Fruit fly (Drosophila melanogaster) whole organism: ENCODE data around the gene CG14327.

Source experiments
- CG8478 ChIP-seq: fragments of >200 bp; optimal IDR thresholded peaks from 2 replicates; lab custom pipeline; 2018; ENCODE audit warnings: inconsistent platforms
- Dll ChIP-seq: fragments of >200 bp; optimal IDR thresholded peaks from 2 replicates; lab custom pipeline; 2017
- EcR ChIP-seq, 2 experiments: fragments of >200 bp; optimal IDR thresholded peaks; 2 replicates each; lab custom pipeline; 2017; ENCODE audit warnings: missing biosample characterization in 2 of 2, missing genetic modification characterization in 2 of 2, missing genetic modification reagents in 2 of 2
- pan ChIP-seq: fragments of >200 bp; optimal IDR thresholded peaks from 2 replicates; lab custom pipeline; 2017
- psq ChIP-seq: fragments of >200 bp; optimal IDR thresholded peaks from 2 replicates; lab custom pipeline; 2017
- usp ChIP-seq: fragments of >200 bp; optimal IDR thresholded peaks from 2 replicates; lab custom pipeline; 2017; ENCODE audit warnings: missing biosample characterization, missing genetic modification characterization, mixed read lengths

DNA sequence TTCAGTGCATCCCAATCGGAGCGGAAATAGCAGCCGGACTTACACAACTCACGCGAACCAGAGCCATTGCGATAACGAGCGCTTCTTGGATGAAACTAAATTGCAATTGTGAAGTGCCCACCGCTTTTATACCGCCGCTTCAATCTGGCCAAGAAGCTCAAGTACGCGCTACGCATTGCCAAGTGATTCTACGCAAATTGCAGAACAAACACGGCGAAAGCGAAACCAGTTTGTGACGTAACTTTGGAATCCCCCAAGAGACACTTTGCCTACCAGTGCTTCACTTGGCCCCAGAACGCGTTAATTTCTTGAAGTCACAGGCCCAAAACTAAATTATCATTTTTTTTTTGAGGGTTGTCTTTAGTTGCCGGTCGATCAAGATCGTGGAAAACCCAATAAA is 2.1 kb upstream of the CG14327 start, which contains the start of gene Edg91:
- TF ChIP-seq CG8478 (lab: Kevin White, UChicago) (no peak), pan (lab: Kevin White, UChicago) (no peak), psq (no peak), Dll (no peak), usp (GFP tag; lab: Kevin White, UChicago) (no peak), EcR (GFP tag; optimal IDR thresholded peaks at IDR 0.05; lab: Kevin White, UChicago) (no peak)
